Worm (Caenorhabditis elegans) whole organism, young adult: ENCODE results near the gene Y51A2D.18.

Experiments
- B0019.2 ChIP-seq: fragments of 200-800 bp; sonication (Bioruptor generic); conservative IDR thresholded peaks from 2 replicates; pipeline ENCODE4 v1.3.6; 2022; ENCODE audit warnings: missing genetic modification reagents, missing genetic modification characterization, missing compliant biosample characterization
- C17E4.6 ChIP-seq: fragments of 200-800 bp; sonication (Bioruptor generic); IDR thresholded peaks from 2 replicates; pipeline ENCODE4 v1.3.6; 2022; ENCODE audit warnings: missing genetic modification reagents, missing genetic modification characterization, missing compliant biosample characterization
- F22D6.2 ChIP-seq: sonication (generic microtip); optimal IDR thresholded peaks from 2 replicates; lab custom pipeline; 2016; ENCODE audit warnings: mild to moderate bottlenecking, missing genetic modification characterization, missing compliant biosample characterization
- F55B11.4 ChIP-seq: sonication (generic microtip); optimal IDR thresholded peaks from 2 replicates; lab custom pipeline; 2016; ENCODE audit warnings: missing compliant biosample characterization, missing genetic modification characterization, borderline replicate concordance; ENCODE audit not compliant: insufficient read depth
- F57A8.1 ChIP-seq: fragments of 200-800 bp; sonication (Bioruptor generic); optimal IDR thresholded peaks from 2 replicates; lab custom pipeline; 2018; ENCODE audit warnings: mild to moderate bottlenecking, missing genetic modification characterization, moderate library complexity, missing compliant biosample characterization
- T26A5.8 ChIP-seq: sonication (generic microtip); optimal IDR thresholded peaks from 2 replicates; lab custom pipeline; 2016; ENCODE audit warnings: missing genetic modification characterization, missing compliant biosample characterization
- Y67H2A.10 ChIP-seq: fragments of 200-800 bp; sonication (Bioruptor generic); conservative IDR thresholded peaks from 2 replicates; pipeline ENCODE4 v1.3.6; 2022; ENCODE audit warnings: missing genetic modification reagents, missing genetic modification characterization, missing compliant biosample characterization
- ZK185.1 ChIP-seq: sonication (generic microtip); optimal IDR thresholded peaks from 2 replicates; lab custom pipeline; 2016; ENCODE audit warnings: mild to moderate bottlenecking, missing genetic modification characterization, missing compliant biosample characterization; ENCODE audit not compliant: poor library complexity, severe bottlenecking
- ama-1 ChIP-seq, 3 experiments: fragments of 150-350 bp in 1 of 3; sonication (generic microtip) in 2 of 3; optimal IDR thresholded peaks; 2 replicates each; lab custom pipeline; 2014 to 2018; ENCODE audit warnings: missing biosample characterization in 2 of 3, missing genetic modification characterization in 2 of 3, missing genetic modification reagents in 2 of 3
- atf-7 ChIP-seq: sonication (generic microtip); optimal IDR thresholded peaks from 2 replicates; lab custom pipeline; 2017; ENCODE audit warnings: mild to moderate bottlenecking, missing genetic modification characterization, missing compliant biosample characterization
- cebp-1 ChIP-seq, 2 experiments: fragments of 200-800 bp in 1 of 2; sonication (Bioruptor generic) in 1 of 2; sonication (generic microtip) in 1 of 2; IDR thresholded peaks in 1 of 2; optimal IDR thresholded peaks in 1 of 2; 2 replicates each; pipeline versions ENCODE4 v1.3.6 to Lab custom; 2017 to 2022; ENCODE audit warnings: missing compliant biosample characterization in 2 of 2, missing genetic modification characterization in 2 of 2, mild to moderate bottlenecking in 1 of 2, missing genetic modification reagents in 1 of 2, moderate library complexity in 1 of 2
- ceh-91 ChIP-seq: fragments of 200-800 bp; sonication (Bioruptor generic); IDR thresholded peaks from 2 replicates; pipeline ENCODE4 v1.3.6; 2022; ENCODE audit warnings: missing genetic modification reagents, missing genetic modification characterization, missing compliant biosample characterization
- dox-1 ChIP-seq: fragments of 200-800 bp; sonication (Bioruptor generic); IDR thresholded peaks from 2 replicates; pipeline ENCODE4 v1.3.6; 2022; ENCODE audit warnings: missing genetic modification reagents, missing genetic modification characterization, missing compliant biosample characterization
- efl-1 ChIP-seq: fragments of 150-350 bp; optimal IDR thresholded peaks from 2 replicates; lab custom pipeline; 2014; ENCODE audit warnings: missing biosample characterization, missing genetic modification reagents, missing genetic modification characterization
- egl-18 ChIP-seq: fragments of 200-800 bp; sonication (Bioruptor generic); IDR thresholded peaks from 2 replicates; pipeline ENCODE4 v1.3.6; 2022; ENCODE audit warnings: missing genetic modification reagents, missing genetic modification characterization, missing compliant biosample characterization
- him-1 ChIP-seq: sonication (generic microtip); optimal IDR thresholded peaks from 2 replicates; lab custom pipeline; 2016; ENCODE audit warnings: missing genotype, missing genetic modification reagents, missing genetic modification characterization, missing compliant biosample characterization
- hlh-26 ChIP-seq: fragments of 200-800 bp; sonication (Bioruptor generic); conservative IDR thresholded peaks from 2 replicates; pipeline ENCODE4 v1.3.6; 2022; ENCODE audit warnings: missing genetic modification reagents, missing genetic modification characterization, missing compliant biosample characterization
- hrde-1 ChIP-seq: sonication (generic microtip); optimal IDR thresholded peaks from 2 replicates; lab custom pipeline; 2016; ENCODE audit warnings: missing genetic modification characterization, mild to moderate bottlenecking, missing compliant biosample characterization, moderate library complexity, missing genotype, missing genetic modification reagents, borderline replicate concordance
- lir-1 ChIP-seq: fragments of 200-800 bp; sonication (Bioruptor generic); conservative IDR thresholded peaks from 2 replicates; pipeline ENCODE4 v1.3.6; 2022; ENCODE audit warnings: missing genetic modification reagents, missing genetic modification characterization, missing compliant biosample characterization
- nfyb-1 ChIP-seq: fragments of 200-800 bp; sonication (Bioruptor generic); IDR thresholded peaks from 2 replicates; pipeline ENCODE4 v1.3.6; 2022; ENCODE audit warnings: missing genetic modification reagents, missing genetic modification characterization, missing compliant biosample characterization
- nhr-80 ChIP-seq: sonication (generic microtip); optimal IDR thresholded peaks from 2 replicates; lab custom pipeline; 2016; ENCODE audit warnings: missing genetic modification characterization, missing compliant biosample characterization
- sea-2 ChIP-seq: fragments of 200-800 bp; sonication (Bioruptor generic); IDR thresholded peaks from 2 replicates; pipeline ENCODE4 v1.3.6; 2022; ENCODE audit warnings: missing genetic modification characterization, missing compliant biosample characterization
- snpc-1.3 ChIP-seq: sonication (generic microtip); optimal IDR thresholded peaks from 2 replicates; lab custom pipeline; 2017; ENCODE audit warnings: missing genetic modification characterization, mild to moderate bottlenecking, missing compliant biosample characterization, antibody characterized with exemption, moderate library complexity, missing genotype, missing genetic modification reagents; ENCODE audit not compliant: insufficient read depth
- snpc-3.4 ChIP-seq: sonication (generic microtip); optimal IDR thresholded peaks from 2 replicates; lab custom pipeline; 2017; ENCODE audit warnings: missing genetic modification characterization, mild to moderate bottlenecking, missing compliant biosample characterization, antibody characterized with exemption, moderate library complexity, missing genotype, missing genetic modification reagents
- snpc-4 ChIP-seq, 5 experiments: fragments of 150-350 bp in 1 of 5; sonication (generic microtip) in 4 of 5; optimal IDR thresholded peaks; 2 replicates each; lab custom pipeline; 2014 to 2018; ENCODE audit warnings: missing genetic modification characterization in 5 of 5, missing biosample characterization in 3 of 5, antibody characterized with exemption in 2 of 5, mild to moderate bottlenecking in 2 of 5, missing compliant biosample characterization in 2 of 5, missing genotype in 2 of 5, moderate library complexity in 2 of 5, missing genetic modification reagents in 1 of 5
- sptf-2 ChIP-seq: fragments of 200-800 bp; sonication (Bioruptor generic); optimal IDR thresholded peaks from 2 replicates; lab custom pipeline; 2018; ENCODE audit warnings: mild to moderate bottlenecking, missing genetic modification characterization, missing compliant biosample characterization

Gene Y51A2D.18

DNA sequence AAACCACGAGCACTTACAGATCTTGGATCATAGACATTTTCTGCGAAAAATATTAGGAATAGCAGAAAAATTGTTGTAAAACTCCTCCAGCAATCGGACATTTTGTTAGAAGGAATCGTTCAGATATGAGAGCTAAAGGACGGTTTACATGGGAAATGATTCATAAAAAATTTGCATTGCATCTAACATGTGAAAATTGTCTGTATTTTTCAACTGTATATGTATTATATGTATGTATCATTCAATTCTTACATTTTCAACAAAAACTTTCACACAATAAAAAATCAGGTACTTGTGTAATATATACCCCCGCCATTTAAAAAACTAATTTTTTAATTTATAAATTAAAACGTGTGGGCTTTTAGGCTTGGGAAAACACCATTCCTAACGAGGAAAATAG lies 19.0 kb downstream of the Y51A2D.18 start, which contains the start of gene ZK228.13:
Gene ZK228.13 (minus strand): TSS at position 101 of the 400 bp plus-strand sequence.
- no peak for TF ChIP-seq egl-18
- no peak for TF ChIP-seq cebp-1 (GFP tag; IDR thresholded peaks at IDR 0.05; lab: Robert Waterston, UW)
- TF ChIP-seq cebp-1 (tag; optimal IDR thresholded peaks at IDR 0.05; lab: Kevin White, UChicago), result no peak
- no peak for TF ChIP-seq C17E4.6
- no peak for TF ChIP-seq F55B11.4
- no peak for TF ChIP-seq hrde-1 (tag; lab: Kevin White, UChicago)
- TF ChIP-seq B0019.2 (GFP tag; lab: Robert Waterston, UW), result no peak
- no peak for TF ChIP-seq T26A5.8 (tag; lab: Kevin White, UChicago)
- TF ChIP-seq ceh-91 (GFP tag; lab: Robert Waterston, UW), result no peak
- no peak for TF ChIP-seq snpc-4 (GFP tag; optimal IDR thresholded peaks at IDR 0.05; lab: Kevin White, UChicago)
- TF ChIP-seq snpc-4 (tag; optimal IDR thresholded peaks at IDR 0.05; lab: Kevin White, UChicago), result no peak
- no peak for TF ChIP-seq hlh-26 (GFP tag; lab: Robert Waterston, UW)
- no peak for TF ChIP-seq sea-2 (GFP tag; lab: Robert Waterston, UW)
- no peak for TF ChIP-seq atf-7 (tag; lab: Kevin White, UChicago)
- TF ChIP-seq sptf-2 (GFP tag; lab: Kevin White, UChicago), result no peak
- TF ChIP-seq snpc-1.3, result no peak
- TF ChIP-seq nfyb-1, result no peak
- no peak for TF ChIP-seq snpc-3.4 (tag; lab: Kevin White, UChicago)
- no peak for TF ChIP-seq F22D6.2 (tag; lab: Kevin White, UChicago)
- no peak for TF ChIP-seq ama-1 (optimal IDR thresholded peaks at IDR 0.05; lab: Kevin White, UChicago)
- no peak for TF ChIP-seq ama-1 (GFP tag; optimal IDR thresholded peaks at IDR 0.05; lab: Kevin White, UChicago)
- TF ChIP-seq efl-1 (GFP tag; lab: Kevin White, UChicago), result no peak
- no peak for TF ChIP-seq F57A8.1 (GFP tag; lab: Kevin White, UChicago)

DNA sequence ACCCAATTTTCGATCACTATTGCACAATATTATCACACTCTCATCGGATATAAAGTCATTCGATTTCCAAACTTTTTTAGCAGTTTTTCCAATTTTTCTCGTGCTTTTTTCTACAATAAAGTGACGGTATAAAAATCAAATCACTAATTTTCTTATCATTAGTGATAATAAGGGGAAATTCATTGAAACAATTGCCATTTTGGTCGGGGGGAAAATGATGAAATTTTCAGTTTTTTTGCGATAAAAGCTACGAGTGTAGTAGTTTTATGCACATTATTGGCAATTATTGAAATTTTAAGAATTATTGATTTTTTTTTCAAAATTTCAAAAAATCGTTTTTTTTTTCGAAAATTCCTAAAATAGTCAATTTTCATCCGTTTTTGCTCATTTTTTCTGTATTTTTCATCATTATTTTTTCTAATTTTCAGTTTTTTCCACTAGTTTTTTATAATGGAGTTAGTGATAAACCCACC lies 24.7 kb downstream of the Y51A2D.18 start, which contains the start of gene ZK228.4:
Gene ZK228.4 (plus strand): TSS at position 423 of the 473 bp plus-strand sequence.
- TF ChIP-seq nhr-80 (tag; lab: Kevin White, UChicago), result peak; percentile 38
- no peak for TF ChIP-seq him-1 (tag; lab: Kevin White, UChicago)
- TF ChIP-seq, all 124 proteins: peak for 1

DNA sequence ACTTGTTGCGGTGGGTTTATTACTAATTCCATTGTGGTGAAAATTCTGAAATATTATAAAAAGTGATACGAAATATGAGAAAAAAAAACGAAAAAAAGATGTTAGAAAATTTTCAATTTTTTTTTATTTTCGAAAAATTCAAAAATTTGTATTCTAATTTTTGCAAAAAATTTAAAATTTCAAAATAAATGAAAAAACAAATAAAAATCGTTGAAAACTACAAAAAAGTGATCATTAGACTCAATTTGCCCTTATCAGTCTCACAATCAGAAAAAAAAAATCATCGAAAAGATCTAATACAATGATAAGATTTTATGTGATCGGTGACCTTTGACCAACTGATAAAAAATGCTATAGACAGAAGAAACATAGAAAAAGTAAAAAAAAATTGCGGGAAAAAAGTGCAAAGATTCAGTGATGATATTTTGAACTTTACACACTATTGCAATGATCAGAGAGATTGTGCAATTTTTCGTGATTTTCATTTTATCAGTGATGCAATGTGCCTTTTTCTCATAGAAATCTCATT lies 25.8 kb downstream of the Y51A2D.18 start, which contains the start of gene ZK228.3:
Gene ZK228.3 (minus strand): TSS at position 51 of the 529 bp plus-strand sequence.
- TF ChIP-seq nhr-80 (tag; lab: Kevin White, UChicago) (peak; percentile 79), dox-1 (GFP tag; lab: Robert Waterston, UW) (peak; percentile 9; the same call in 1 of the 2 replicates), B0019.2 (GFP tag; lab: Robert Waterston, UW) (no peak), lir-1 (GFP tag; lab: Robert Waterston, UW) (no peak), ama-1 (optimal IDR thresholded peaks at IDR 0.05; lab: Kevin White, UChicago) (no peak), ama-1 (GFP tag; optimal IDR thresholded peaks at IDR 0.05; lab: Kevin White, UChicago) (no peak)
- TF ChIP-seq, all 124 proteins: peak for 2

DNA sequence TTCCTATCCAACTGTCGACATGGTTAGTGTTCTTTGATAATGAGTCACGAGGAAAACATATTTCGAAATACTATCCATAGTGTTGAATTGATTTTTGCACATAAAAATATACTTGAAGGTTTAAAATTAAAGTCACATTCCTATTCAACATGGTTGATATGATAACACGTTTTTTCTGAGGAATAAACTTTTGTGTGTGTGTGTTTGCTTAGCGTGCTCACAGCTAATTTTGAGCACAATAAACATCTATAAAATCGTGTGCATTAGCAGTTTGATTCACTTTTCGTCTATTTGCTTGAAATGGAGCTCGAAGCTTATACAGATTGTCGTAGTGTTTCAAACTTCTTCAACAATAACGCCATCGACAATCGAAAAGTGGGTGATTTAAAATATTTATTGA lies 30.5 kb downstream of the Y51A2D.18 start, which contains the start of gene ZK228.10:
Gene ZK228.10 (plus strand): TSS at position 301 of the 400 bp plus-strand sequence.
- TF ChIP-seq nhr-80 (tag; lab: Kevin White, UChicago) (no peak), ZK185.1 (tag; lab: Kevin White, UChicago) (no peak)

DNA sequence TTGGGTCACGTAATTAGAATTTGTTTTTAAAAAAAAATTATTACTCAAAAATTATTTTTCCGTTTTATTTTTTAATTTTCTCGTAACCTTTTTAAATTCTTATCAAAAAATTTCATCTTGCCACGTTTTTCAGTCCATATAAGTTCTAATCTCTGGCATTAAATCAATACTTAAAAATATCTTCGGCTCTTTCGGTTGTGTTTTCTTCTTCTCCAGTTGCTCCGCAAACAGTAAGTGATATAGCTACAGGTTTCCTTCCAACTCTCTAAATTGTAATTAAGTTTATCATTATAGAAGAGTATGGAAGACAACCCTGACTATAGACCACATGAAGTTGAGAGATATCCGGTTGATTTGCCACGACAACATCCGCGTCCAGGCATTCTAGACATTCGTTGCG lies 42.9 kb downstream of the Y51A2D.18 start, which contains the start of gene ZK228.1:
Gene ZK228.1 (plus strand): TSS at position 301 of the 400 bp plus-strand sequence.
- TF ChIP-seq Y67H2A.10 (no peak), sptf-2 (GFP tag; lab: Kevin White, UChicago) (no peak)
